Fruit fly (Drosophila melanogaster) whole organism, embryonic: Measurements from ENCODE around the gene Rab14.

ENCODE experiments used
- Aef1 ChIP-seq: fragments of 200-800 bp; sonication (Bioruptor generic); IDR thresholded peaks from 3 replicates; pipeline ENCODE4 v1.3.6; 2022; ENCODE audit warnings: missing biosample characterization, missing genetic modification characterization
- CG10274 ChIP-seq: fragments of 200-800 bp; sonication (Bioruptor generic); optimal IDR thresholded peaks from 3 replicates; lab custom pipeline; 2017; ENCODE audit warnings: missing biosample characterization, mild to moderate bottlenecking, missing genetic modification characterization
- CG10431 ChIP-seq: fragments of 200-800 bp; sonication (Bioruptor generic); optimal IDR thresholded peaks from 3 replicates; lab custom pipeline; 2018; ENCODE audit warnings: missing biosample characterization, mild to moderate bottlenecking, missing genetic modification characterization
- CG11560 ChIP-seq: fragments of 200-800 bp; sonication (Bioruptor generic); IDR thresholded peaks from 3 replicates; pipeline ENCODE4 v1.3.6; 2022; ENCODE audit warnings: missing biosample characterization, missing genetic modification characterization
- CG12071 ChIP-seq: fragments of 200-800 bp; sonication (Bioruptor generic); optimal IDR thresholded peaks from 3 replicates; lab custom pipeline; 2018; ENCODE audit warnings: missing biosample characterization, mild to moderate bottlenecking, missing genetic modification characterization
- CG13894 ChIP-seq: fragments of 200-800 bp; sonication (Bioruptor generic); optimal IDR thresholded peaks from 3 replicates; lab custom pipeline; 2018; ENCODE audit warnings: missing biosample characterization, mild to moderate bottlenecking, missing genetic modification characterization, moderate library complexity
- CG14050 ChIP-seq: fragments of 200-800 bp; sonication (Bioruptor generic); IDR thresholded peaks from 3 replicates; pipeline ENCODE4 v1.3.6; 2022; ENCODE audit warnings: missing biosample characterization, missing genetic modification characterization
- CG14667 ChIP-seq: fragments of 200-800 bp; sonication (Bioruptor generic); IDR thresholded peaks from 2 replicates; pipeline ENCODE4 v1.3.6; 2022; ENCODE audit warnings: missing biosample characterization, missing genetic modification characterization
- CG15479 ChIP-seq: fragments of 200-800 bp; sonication (Bioruptor generic); optimal IDR thresholded peaks from 3 replicates; lab custom pipeline; 2019; ENCODE audit warnings: missing biosample characterization, mild to moderate bottlenecking, missing genetic modification characterization, moderate library complexity
- CG17829 ChIP-seq: fragments of 200-800 bp; optimal IDR thresholded peaks from 2 replicates; lab custom pipeline; 2019; ENCODE audit warnings: missing biosample characterization, mild to moderate bottlenecking, missing genetic modification characterization, moderate library complexity
- CG17912 ChIP-seq: fragments of 200-800 bp; sonication (Bioruptor generic); optimal IDR thresholded peaks from 2 replicates; lab custom pipeline; 2018; ENCODE audit warnings: missing biosample characterization, mild to moderate bottlenecking, missing genetic modification characterization
- CG18599 ChIP-seq: fragments of 200-800 bp; sonication (Bioruptor generic); optimal IDR thresholded peaks from 3 replicates; lab custom pipeline; 2017; ENCODE audit warnings: missing biosample characterization, missing genetic modification characterization, mild to moderate bottlenecking, moderate library complexity, missing genetic modification reagents
- CG2116 ChIP-seq: fragments of 200-800 bp; sonication (Bioruptor generic); optimal IDR thresholded peaks from 3 replicates; lab custom pipeline; 2018; ENCODE audit warnings: missing biosample characterization, mild to moderate bottlenecking, missing genetic modification characterization
- CG31441 ChIP-seq: fragments of 200-800 bp; sonication (Bioruptor generic); IDR thresholded peaks from 2 replicates; pipeline ENCODE4 v1.3.6; 2022; ENCODE audit warnings: missing biosample characterization, missing genetic modification characterization
- CG3163 ChIP-seq: fragments of 200-800 bp; sonication (Bioruptor generic); optimal IDR thresholded peaks from 3 replicates; lab custom pipeline; 2016; ENCODE audit warnings: missing biosample characterization, missing genetic modification characterization
- CG32532 ChIP-seq: fragments of 200-800 bp; sonication (Bioruptor generic); IDR thresholded peaks from 2 replicates; pipeline ENCODE4 v1.3.6; 2022; ENCODE audit warnings: missing biosample characterization, missing genetic modification characterization
- CG32767 ChIP-seq: fragments of 200-800 bp; sonication (Bioruptor generic); IDR thresholded peaks from 2 replicates; pipeline ENCODE4 v1.3.6; 2022; ENCODE audit warnings: missing biosample characterization, missing genetic modification characterization
- CG4404 ChIP-seq: fragments of 200-800 bp; sonication (Bioruptor generic); IDR thresholded peaks from 2 replicates; pipeline ENCODE4 v1.3.6; 2022; ENCODE audit warnings: missing biosample characterization, missing genetic modification characterization
- CG7839 ChIP-seq: fragments of 200-800 bp; sonication (Bioruptor generic); optimal IDR thresholded peaks from 3 replicates; lab custom pipeline; 2018; ENCODE audit warnings: missing biosample characterization, mild to moderate bottlenecking, missing genetic modification characterization, moderate library complexity
- CG8281 ChIP-seq: fragments of 200-800 bp; sonication (Bioruptor generic); optimal IDR thresholded peaks from 2 replicates; lab custom pipeline; 2018; ENCODE audit warnings: missing biosample characterization, mild to moderate bottlenecking, missing genetic modification characterization, moderate library complexity
- CG8290 ChIP-seq, 3 experiments: fragments of 200-800 bp; sonication (Bioruptor generic); optimal IDR thresholded peaks; 2 replicates each; lab custom pipeline; 2016 to 2019; ENCODE audit warnings: missing biosample characterization in 3 of 3, missing genetic modification characterization in 3 of 3, mild to moderate bottlenecking in 2 of 3, moderate library complexity in 1 of 3
- E2f2 ChIP-seq: fragments of 200-800 bp; sonication (Bioruptor generic); IDR thresholded peaks from 2 replicates; pipeline ENCODE4 v1.3.6; 2022; ENCODE audit warnings: missing biosample characterization, missing genetic modification characterization
- Ets97D ChIP-seq: fragments of 200-800 bp; sonication (Bioruptor generic); optimal IDR thresholded peaks from 3 replicates; lab custom pipeline; 2016; ENCODE audit warnings: missing biosample characterization, missing genetic modification characterization
- H2.0 ChIP-seq: fragments of 200-800 bp; sonication (Bioruptor generic); IDR thresholded peaks from 2 replicates; pipeline ENCODE4 v1.3.6; 2022; ENCODE audit warnings: missing biosample characterization, missing genetic modification characterization
- HLH3B ChIP-seq: fragments of 200-800 bp; sonication (Bioruptor generic); IDR thresholded peaks from 2 replicates; pipeline ENCODE4 v1.3.6; 2022; ENCODE audit warnings: missing biosample characterization, missing genetic modification characterization
- HmgZ ChIP-seq: fragments of 200-800 bp; sonication (Bioruptor generic); optimal IDR thresholded peaks from 2 replicates; lab custom pipeline; 2018; ENCODE audit warnings: missing biosample characterization, mild to moderate bottlenecking, missing genetic modification characterization
- Hmr ChIP-seq: fragments of 200-800 bp; sonication (Bioruptor generic); optimal IDR thresholded peaks from 3 replicates; lab custom pipeline; 2017; ENCODE audit warnings: mild to moderate bottlenecking, missing biosample characterization, missing genetic modification reagents, missing genetic modification characterization
- Jarid2 ChIP-seq: fragments of 200-800 bp; sonication (Bioruptor generic); optimal IDR thresholded peaks from 3 replicates; lab custom pipeline; 2017; ENCODE audit warnings: mild to moderate bottlenecking, missing biosample characterization, missing genetic modification reagents, missing genetic modification characterization
- MBD-R2 ChIP-seq: fragments of 200-800 bp; sonication (Bioruptor generic); IDR thresholded peaks from 2 replicates; pipeline ENCODE4 v1.3.6; 2022; ENCODE audit warnings: missing biosample characterization, missing genetic modification characterization
- NFAT ChIP-seq: fragments of 200-800 bp; sonication (Bioruptor generic); IDR thresholded peaks from 2 replicates; pipeline ENCODE4 v1.3.6; 2022; ENCODE audit warnings: missing biosample characterization, missing genetic modification characterization
- Oli ChIP-seq: fragments of 200-800 bp; sonication (Bioruptor generic); optimal IDR thresholded peaks from 2 replicates; lab custom pipeline; 2018; ENCODE audit warnings: missing biosample characterization, mild to moderate bottlenecking, missing genetic modification characterization, moderate library complexity
- Xbp1 ChIP-seq: fragments of 200-800 bp; sonication (Bioruptor generic); optimal IDR thresholded peaks from 3 replicates; lab custom pipeline; 2016; ENCODE audit warnings: missing biosample characterization, mild to moderate bottlenecking, missing genetic modification characterization
- ab ChIP-seq: fragments of 200-800 bp; sonication (Bioruptor generic); optimal IDR thresholded peaks from 2 replicates; lab custom pipeline; 2016; ENCODE audit warnings: missing biosample characterization, missing genetic modification characterization
- bcd ChIP-seq: fragments of 200-800 bp; sonication (Bioruptor generic); optimal IDR thresholded peaks from 2 replicates; lab custom pipeline; 2017; ENCODE audit warnings: missing biosample characterization, mild to moderate bottlenecking, missing genetic modification characterization
- chm ChIP-seq: fragments of 200-800 bp; sonication (Bioruptor generic); IDR thresholded peaks from 2 replicates; pipeline ENCODE4 v1.3.6; 2022; ENCODE audit warnings: missing biosample characterization, missing genetic modification characterization
- dati ChIP-seq: fragments of 200-800 bp; sonication (Bioruptor generic); IDR thresholded peaks from 2 replicates; pipeline ENCODE4 v1.3.6; 2022; ENCODE audit warnings: missing biosample characterization, missing genetic modification characterization
- dysf ChIP-seq: fragments of 200-800 bp; sonication (Bioruptor generic); IDR thresholded peaks from 3 replicates; pipeline ENCODE4 v1.3.6; 2022; ENCODE audit warnings: missing biosample characterization, missing genetic modification characterization
- exex ChIP-seq: fragments of 200-800 bp; sonication (Bioruptor generic); optimal IDR thresholded peaks from 4 replicates; lab custom pipeline; 2018; ENCODE audit warnings: missing biosample characterization, mild to moderate bottlenecking, missing genetic modification characterization, moderate library complexity
- gcm2 ChIP-seq: fragments of 200-800 bp; sonication (Bioruptor generic); optimal IDR thresholded peaks from 2 replicates; lab custom pipeline; 2016; ENCODE audit warnings: missing biosample characterization, missing genetic modification characterization
- gsb-n ChIP-seq: fragments of 200-800 bp; sonication (Bioruptor generic); optimal IDR thresholded peaks from 3 replicates; lab custom pipeline; 2018; ENCODE audit warnings: missing biosample characterization, mild to moderate bottlenecking, missing genetic modification characterization
- inv ChIP-seq: fragments of 200-800 bp; sonication (Bioruptor generic); IDR thresholded peaks from 2 replicates; pipeline ENCODE4 v1.3.6; 2022; ENCODE audit warnings: missing biosample characterization, missing genetic modification characterization; ENCODE audit not compliant: partially characterized antibody
- pan ChIP-seq, 4 experiments: fragments of >200 bp in 3 of 4; fragments of 200-800 bp in 1 of 4; sonication (Bioruptor generic) in 1 of 4; optimal IDR thresholded peaks in 3 of 4; IDR thresholded peaks in 1 of 4; 2 replicates each; pipeline versions ENCODE4 v1.3.6 to Lab custom; 2017 to 2022; ENCODE audit warnings: missing biosample characterization in 2 of 4, missing genetic modification characterization in 2 of 4, mixed read lengths in 1 of 4
- pho ChIP-seq: fragments of 200-800 bp; sonication (Bioruptor generic); optimal IDR thresholded peaks from 2 replicates; lab custom pipeline; 2016; ENCODE audit warnings: missing biosample characterization, missing genetic modification characterization
- pros ChIP-seq: fragments of 200-800 bp; sonication (Bioruptor generic); optimal IDR thresholded peaks from 3 replicates; lab custom pipeline; 2019; ENCODE audit warnings: missing biosample characterization, mild to moderate bottlenecking, missing genetic modification characterization, moderate library complexity
- schlank ChIP-seq: fragments of 200-800 bp; sonication (Bioruptor generic); optimal IDR thresholded peaks from 2 replicates; lab custom pipeline; 2018; ENCODE audit warnings: missing biosample characterization, mild to moderate bottlenecking, missing genetic modification characterization
- seq ChIP-seq: fragments of 200-800 bp; sonication (Bioruptor generic); IDR thresholded peaks from 2 replicates; pipeline ENCODE4 v1.3.6; 2022; ENCODE audit warnings: missing biosample characterization, missing genetic modification characterization
- sima ChIP-seq: fragments of 200-800 bp; sonication (Bioruptor generic); optimal IDR thresholded peaks from 2 replicates; lab custom pipeline; 2016; ENCODE audit warnings: missing biosample characterization, missing genetic modification characterization
- tap ChIP-seq: fragments of 200-800 bp; optimal IDR thresholded peaks from 3 replicates; lab custom pipeline; 2019; ENCODE audit warnings: missing biosample characterization, mild to moderate bottlenecking, missing genetic modification characterization, moderate library complexity
- tna ChIP-seq: fragments of 200-800 bp; sonication (Bioruptor generic); IDR thresholded peaks from 2 replicates; pipeline ENCODE4 v1.3.6; 2022; ENCODE audit warnings: missing biosample characterization, missing genetic modification characterization; ENCODE audit not compliant: partially characterized antibody
- ttk ChIP-seq: fragments of 200-800 bp; sonication (Bioruptor generic); IDR thresholded peaks from 2 replicates; pipeline ENCODE4 v2.1.2; 2022; ENCODE audit warnings: missing biosample characterization, missing genetic modification characterization

The Rab14 gene

DNA sequence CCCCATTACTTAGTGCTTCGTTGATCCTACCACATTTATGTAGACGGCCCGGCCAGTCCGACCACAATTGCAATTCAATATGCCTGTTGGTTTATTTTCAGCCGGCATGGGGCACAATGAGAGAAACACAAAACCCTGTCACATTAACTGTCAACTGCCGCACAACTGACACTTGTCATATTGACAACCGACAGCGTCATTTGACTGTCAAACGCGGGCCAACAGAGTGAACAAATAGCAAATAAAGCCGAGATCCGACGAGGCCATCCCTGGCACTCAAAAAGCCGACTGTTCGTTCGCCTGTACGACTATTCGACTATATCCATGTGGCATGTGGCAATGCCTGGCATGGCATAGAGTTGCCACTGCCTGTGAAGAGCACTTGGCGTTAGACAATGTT, 43.0 kb downstream of the Rab14 start (continued):
- TF ChIP-seq CG8290 (GFP tag; optimal IDR thresholded peaks at IDR 0.05; lab: Kevin White, UChicago) (no peak), CG8290 (tag; optimal IDR thresholded peaks at IDR 0.05; lab: Kevin White, UChicago) (peak in 1 of 2 experiments; percentile 14), Xbp1 (GFP tag; lab: Kevin White, UChicago) (no peak), CG10431 (GFP tag; lab: Kevin White, UChicago) (no peak), CG17912 (GFP tag; lab: Kevin White, UChicago) (no peak), MBD-R2 (no peak), Ets97D (GFP tag; lab: Kevin White, UChicago) (no peak), Oli (tag; lab: Kevin White, UChicago) (no peak), CG32532 (GFP tag; lab: Robert Waterston, UW) (no peak), CG15479 (GFP tag; lab: Kevin White, UChicago) (no peak), NFAT (GFP tag; lab: Robert Waterston, UW) (no peak), CG14050 (0 out of 3 replicates have a peak, but pooled peaks have one; percentile 20), CG18599 (GFP tag; lab: Kevin White, UChicago) (no peak), HmgZ (no peak), pho (no peak), E2f2 (GFP tag; lab: Robert Waterston, UW) (0 out of 2 replicates have a peak, but pooled peaks have one; percentile 7), exex (tag; lab: Kevin White, UChicago) (no peak), ab (GFP tag; lab: Kevin White, UChicago) (no peak), CG32767 (GFP tag; lab: Robert Waterston, UW) (0 out of 2 replicates have a peak, but pooled peaks have one; percentile 24), gsb-n (tag; lab: Kevin White, UChicago) (no peak), CG3163 (GFP tag; lab: Kevin White, UChicago) (no peak), CG11560 (no peak), CG4404 (GFP tag; lab: Robert Waterston, UW) (no peak), ttk (GFP tag; lab: Robert Waterston, UW) (no peak), schlank (tag; lab: Kevin White, UChicago) (no peak), tna (no peak), seq (GFP tag; lab: Robert Waterston, UW) (no peak), tap (tag; lab: Kevin White, UChicago) (no peak), Hmr (GFP tag; lab: Kevin White, UChicago) (no peak), CG14667 (GFP tag; lab: Robert Waterston, UW) (no peak), H2.0 (GFP tag; lab: Robert Waterston, UW) (no peak), Aef1 (GFP tag; lab: Robert Waterston, UW) (0 out of 3 replicates have a peak, but pooled peaks have one; percentile 16), dysf (GFP tag; lab: Robert Waterston, UW) (no peak), pros (no peak), CG13894 (tag; lab: Kevin White, UChicago) (no peak), CG12071 (GFP tag; lab: Kevin White, UChicago) (peak; percentile 18), CG31441 (no peak), dati (GFP tag; lab: Robert Waterston, UW) (no peak), pan (optimal IDR thresholded peaks at IDR 0.05; lab: Kevin White, UChicago) (no peak), pan (GFP tag; optimal IDR thresholded peaks at IDR 0.05 in 1 of 2, IDR thresholded peaks at IDR 0.05 in 1 of 2) (peak in 1 of 2 experiments; percentile 31), bcd (GFP tag; lab: Kevin White, UChicago) (no peak), Jarid2 (GFP tag; lab: Kevin White, UChicago) (peak; percentile 8), chm (GFP tag; lab: Robert Waterston, UW) (0 out of 2 replicates have a peak, but pooled peaks have one; percentile 33), HLH3B (GFP tag; lab: Robert Waterston, UW) (peak; percentile 50; the same call in 1 of the 2 replicates), CG2116 (GFP tag; lab: Kevin White, UChicago) (no peak), gcm2 (no peak), sima (GFP tag; lab: Kevin White, UChicago) (no peak), inv (GFP tag; lab: Robert Waterston, UW) (no peak), CG7839 (tag; lab: Kevin White, UChicago) (no peak), CG17829 (tag; lab: Kevin White, UChicago) (no peak), CG10274 (GFP tag; lab: Kevin White, UChicago) (no peak), CG8281 (peak; percentile 68)
